Fruit fly (Drosophila melanogaster) whole organism, embryonic: Measurements from ENCODE around the gene Cat.

Source experiments
- CG10274 ChIP-seq: fragments of 200-800 bp; sonication (Bioruptor generic); optimal IDR thresholded peaks from 3 replicates; lab custom pipeline; 2017; ENCODE audit warnings: missing biosample characterization, mild to moderate bottlenecking, missing genetic modification characterization
- CG10543 ChIP-seq: fragments of 200-800 bp; sonication (Bioruptor generic); optimal IDR thresholded peaks from 3 replicates; lab custom pipeline; 2017; ENCODE audit warnings: missing biosample characterization, mild to moderate bottlenecking, missing genetic modification characterization, moderate library complexity
- CG12236 ChIP-seq: fragments of 200-800 bp; sonication (Bioruptor generic); optimal IDR thresholded peaks from 2 replicates; lab custom pipeline; 2016; ENCODE audit warnings: missing biosample characterization, missing genetic modification characterization
- CG1529 ChIP-seq: fragments of 200-800 bp; sonication (Bioruptor generic); optimal IDR thresholded peaks from 3 replicates; lab custom pipeline; 2018; ENCODE audit warnings: missing biosample characterization, missing genetic modification characterization
- CG15696 ChIP-seq: fragments of 200-800 bp; sonication (Bioruptor generic); optimal IDR thresholded peaks from 2 replicates; lab custom pipeline; 2019; ENCODE audit warnings: missing biosample characterization, mild to moderate bottlenecking, missing genetic modification characterization, moderate library complexity
- CG1602 ChIP-seq: fragments of 200-800 bp; sonication (Bioruptor generic); optimal IDR thresholded peaks from 3 replicates; lab custom pipeline; 2016; ENCODE audit warnings: missing biosample characterization, missing genetic modification characterization
- CG16779 ChIP-seq: fragments of 200-800 bp; sonication (Bioruptor generic); IDR thresholded peaks from 2 replicates; pipeline ENCODE4 v1.3.6; 2022; ENCODE audit warnings: missing biosample characterization, missing genetic modification characterization
- CG16813 ChIP-seq: fragments of 200-800 bp; sonication (Bioruptor generic); IDR thresholded peaks from 3 replicates; pipeline ENCODE4 v1.3.6; 2022; ENCODE audit warnings: missing biosample characterization, missing genetic modification characterization; ENCODE audit not compliant: partially characterized antibody
- CG17328 ChIP-seq: fragments of 200-800 bp; sonication (Bioruptor generic); IDR thresholded peaks from 2 replicates; pipeline ENCODE4 v1.3.6; 2022; ENCODE audit warnings: missing biosample characterization, missing genetic modification characterization
- CG17361 ChIP-seq: fragments of 200-800 bp; sonication (Bioruptor generic); IDR thresholded peaks from 3 replicates; pipeline ENCODE4 v1.3.6; 2022; ENCODE audit warnings: missing biosample characterization, missing genetic modification characterization
- CG2120 ChIP-seq: fragments of 200-800 bp; sonication (Bioruptor generic); optimal IDR thresholded peaks from 3 replicates; lab custom pipeline; 2016; ENCODE audit warnings: missing biosample characterization, missing genetic modification characterization
- CG31224 ChIP-seq: fragments of 200-800 bp; sonication (Bioruptor generic); IDR thresholded peaks from 2 replicates; pipeline ENCODE4 v1.3.6; 2022; ENCODE audit warnings: missing biosample characterization, missing genetic modification characterization
- CG3407 ChIP-seq: fragments of 200-800 bp; sonication (Bioruptor generic); optimal IDR thresholded peaks from 2 replicates; lab custom pipeline; 2018; ENCODE audit warnings: missing biosample characterization, mild to moderate bottlenecking, missing genetic modification characterization
- CG34376 ChIP-seq: fragments of 200-800 bp; sonication (Bioruptor generic); optimal IDR thresholded peaks from 2 replicates; lab custom pipeline; 2018; ENCODE audit warnings: missing biosample characterization, mild to moderate bottlenecking, missing genetic modification characterization
- CG4424 ChIP-seq: fragments of 200-800 bp; sonication (Bioruptor generic); optimal IDR thresholded peaks from 3 replicates; lab custom pipeline; 2016; ENCODE audit warnings: missing biosample characterization, missing genetic modification characterization
- CG4820 ChIP-seq: fragments of 200-800 bp; sonication (Bioruptor generic); optimal IDR thresholded peaks from 3 replicates; lab custom pipeline; 2016; ENCODE audit warnings: missing biosample characterization, missing genetic modification characterization
- CG5180 ChIP-seq: fragments of 200-800 bp; sonication (Bioruptor generic); optimal IDR thresholded peaks from 3 replicates; lab custom pipeline; 2017; ENCODE audit warnings: missing biosample characterization, missing genetic modification characterization, mild to moderate bottlenecking, moderate library complexity, missing genetic modification reagents
- CG6683 ChIP-seq: fragments of 200-800 bp; sonication (Bioruptor generic); optimal IDR thresholded peaks from 2 replicates; lab custom pipeline; 2017; ENCODE audit warnings: missing biosample characterization, mild to moderate bottlenecking, missing genetic modification characterization, missing genetic modification reagents
- CG6813 ChIP-seq: fragments of 200-800 bp; sonication (Bioruptor generic); optimal IDR thresholded peaks from 2 replicates; lab custom pipeline; 2017; ENCODE audit warnings: missing biosample characterization, missing genetic modification characterization, mild to moderate bottlenecking, moderate library complexity, missing genetic modification reagents
- CG8089 ChIP-seq: fragments of 200-800 bp; sonication (Bioruptor generic); optimal IDR thresholded peaks from 3 replicates; lab custom pipeline; 2016; ENCODE audit warnings: missing biosample characterization, missing genetic modification characterization
- D19A ChIP-seq: fragments of 200-800 bp; optimal IDR thresholded peaks from 3 replicates; lab custom pipeline; 2019; ENCODE audit warnings: missing biosample characterization, mild to moderate bottlenecking, missing genetic modification characterization, moderate library complexity
- Dad ChIP-seq: fragments of 200-800 bp; sonication (Bioruptor generic); optimal IDR thresholded peaks from 3 replicates; lab custom pipeline; 2016; ENCODE audit warnings: missing biosample characterization, missing genetic modification characterization
- Dek ChIP-seq: fragments of 200-800 bp; sonication (Bioruptor generic); optimal IDR thresholded peaks from 3 replicates; lab custom pipeline; 2019; ENCODE audit warnings: missing biosample characterization, mild to moderate bottlenecking, missing genetic modification characterization, moderate library complexity
- Dref ChIP-seq: fragments of 200-800 bp; sonication (Bioruptor generic); IDR thresholded peaks from 2 replicates; pipeline ENCODE4 v1.3.6; 2022; ENCODE audit warnings: missing biosample characterization, missing genetic modification characterization
- GATAe ChIP-seq: fragments of 200-800 bp; sonication (Bioruptor generic); conservative IDR thresholded peaks from 2 replicates; pipeline ENCODE4 v1.3.6; 2022; ENCODE audit warnings: missing biosample characterization, missing genetic modification characterization
- Med ChIP-seq: fragments of 200-800 bp; sonication (Bioruptor generic); peaks from one replicate; lab custom pipeline; 2016; ENCODE audit warnings: missing biosample characterization, missing genetic modification characterization, mild to moderate bottlenecking, inconsistent platforms, moderate library complexity
- NC2β ChIP-seq: fragments of 200-800 bp; sonication (Bioruptor generic); optimal IDR thresholded peaks from 2 replicates; lab custom pipeline; 2016; ENCODE audit warnings: missing biosample characterization, missing genetic modification characterization
- Nf-YB ChIP-seq: fragments of 200-800 bp; sonication (Bioruptor generic); optimal IDR thresholded peaks from 3 replicates; lab custom pipeline; 2019; ENCODE audit warnings: missing biosample characterization, mild to moderate bottlenecking, missing genetic modification characterization, moderate library complexity
- Side ChIP-seq: fragments of 200-800 bp; sonication (Bioruptor generic); optimal IDR thresholded peaks from 2 replicates; lab custom pipeline; 2016; ENCODE audit warnings: missing biosample characterization, missing genetic modification characterization
- Six4 ChIP-seq: fragments of 200-800 bp; sonication (Bioruptor generic); optimal IDR thresholded peaks from 2 replicates; lab custom pipeline; 2016; ENCODE audit warnings: missing biosample characterization, missing genetic modification characterization
- Sox100B ChIP-seq: fragments of 200-800 bp; sonication (Bioruptor generic); optimal IDR thresholded peaks from 3 replicates; lab custom pipeline; 2018; ENCODE audit warnings: missing biosample characterization, mild to moderate bottlenecking, missing genetic modification characterization
- Sox102F ChIP-seq: fragments of 200-800 bp; sonication (Bioruptor generic); optimal IDR thresholded peaks from 2 replicates; lab custom pipeline; 2018; ENCODE audit warnings: missing biosample characterization, mild to moderate bottlenecking, missing genetic modification characterization, moderate library complexity
- btn ChIP-seq: fragments of 200-800 bp; sonication (Bioruptor generic); optimal IDR thresholded peaks from 2 replicates; lab custom pipeline; 2016; ENCODE audit warnings: missing biosample characterization, missing genetic modification characterization
- corto ChIP-seq: fragments of 200-800 bp; sonication (Bioruptor generic); optimal IDR thresholded peaks from 2 replicates; lab custom pipeline; 2016; ENCODE audit warnings: missing biosample characterization, mild to moderate bottlenecking, missing genetic modification characterization, moderate library complexity
- crp ChIP-seq, 2 experiments: fragments of 200-800 bp; sonication (Bioruptor generic); optimal IDR thresholded peaks; 2 replicates in 1 of 2; 3 replicates in 1 of 2; lab custom pipeline; 2017; ENCODE audit warnings: missing biosample characterization in 2 of 2, missing genetic modification characterization in 2 of 2, mild to moderate bottlenecking in 1 of 2, moderate library complexity in 1 of 2
- dysf ChIP-seq: fragments of 200-800 bp; sonication (Bioruptor generic); IDR thresholded peaks from 3 replicates; pipeline ENCODE4 v1.3.6; 2022; ENCODE audit warnings: missing biosample characterization, missing genetic modification characterization
- ems ChIP-seq: fragments of 200-800 bp; sonication (Bioruptor generic); optimal IDR thresholded peaks from 3 replicates; lab custom pipeline; 2016; ENCODE audit warnings: missing biosample characterization, missing genetic modification characterization
- ind ChIP-seq: fragments of 200-800 bp; sonication (Bioruptor generic); optimal IDR thresholded peaks from 3 replicates; lab custom pipeline; 2016; ENCODE audit warnings: missing biosample characterization, missing genetic modification characterization
- inv ChIP-seq: fragments of 200-800 bp; sonication (Bioruptor generic); IDR thresholded peaks from 2 replicates; pipeline ENCODE4 v1.3.6; 2022; ENCODE audit warnings: missing biosample characterization, missing genetic modification characterization; ENCODE audit not compliant: partially characterized antibody
- onecut ChIP-seq: fragments of 200-800 bp; sonication (Bioruptor generic); IDR thresholded peaks from 2 replicates; pipeline ENCODE4 v1.3.6; 2022; ENCODE audit warnings: missing biosample characterization, missing genetic modification characterization
- pho ChIP-seq: fragments of 200-800 bp; sonication (Bioruptor generic); optimal IDR thresholded peaks from 2 replicates; lab custom pipeline; 2016; ENCODE audit warnings: missing biosample characterization, missing genetic modification characterization
- salm ChIP-seq: fragments of 200-800 bp; sonication (Bioruptor generic); optimal IDR thresholded peaks from 2 replicates; lab custom pipeline; 2018; ENCODE audit warnings: missing biosample characterization, mild to moderate bottlenecking, missing genetic modification characterization
- scrt ChIP-seq: fragments of 200-800 bp; sonication (Bioruptor generic); optimal IDR thresholded peaks from 2 replicates; lab custom pipeline; 2018; ENCODE audit warnings: missing biosample characterization, mild to moderate bottlenecking, missing genetic modification characterization, moderate library complexity
- slbo ChIP-seq: fragments of 200-800 bp; sonication (Bioruptor generic); IDR thresholded peaks from 2 replicates; pipeline ENCODE4 v1.3.6; 2022; ENCODE audit warnings: missing biosample characterization, missing genetic modification characterization
- sqz ChIP-seq: fragments of 200-800 bp; sonication (Bioruptor generic); optimal IDR thresholded peaks from 3 replicates; lab custom pipeline; 2018; ENCODE audit warnings: missing biosample characterization, mild to moderate bottlenecking, missing genetic modification characterization
- stc ChIP-seq: fragments of 200-800 bp; sonication (Bioruptor generic); IDR thresholded peaks from 2 replicates; pipeline ENCODE4 v1.3.6; 2022; ENCODE audit warnings: missing biosample characterization, missing genetic modification characterization
- tap ChIP-seq: fragments of 200-800 bp; optimal IDR thresholded peaks from 3 replicates; lab custom pipeline; 2019; ENCODE audit warnings: missing biosample characterization, mild to moderate bottlenecking, missing genetic modification characterization, moderate library complexity
- tup ChIP-seq: fragments of 200-800 bp; sonication (Bioruptor generic); optimal IDR thresholded peaks from 2 replicates; lab custom pipeline; 2016; ENCODE audit warnings: missing biosample characterization, mild to moderate bottlenecking, missing genetic modification characterization, moderate library complexity
- twi ChIP-seq: fragments of 200-800 bp; optimal IDR thresholded peaks from 2 replicates; lab custom pipeline; 2019; ENCODE audit warnings: missing biosample characterization, mild to moderate bottlenecking, missing genetic modification characterization, moderate library complexity
- vvl ChIP-seq: fragments of 200-800 bp; sonication (Bioruptor generic); IDR thresholded peaks from 2 replicates; pipeline ENCODE4 v1.3.6; 2022; ENCODE audit warnings: missing biosample characterization, missing genetic modification characterization

Cat gene

dm6 chr3L:18848436-18848835 lies 26.0 kb downstream of the Cat start:
- TF ChIP-seq NC2β (GFP tag; lab: Kevin White, UChicago) (peak; percentile 63), crp (GFP tag; optimal IDR thresholded peaks at IDR 0.05; lab: Kevin White, UChicago) (peak in 1 of 2 experiments; percentile 21), CG16779 (no peak), CG17328 (GFP tag; lab: Robert Waterston, UW) (peak; percentile 62; the same call in 1 of the 2 replicates), CG2120 (GFP tag; lab: Kevin White, UChicago) (peak; percentile 52), Dad (peak; percentile 70), CG8089 (peak; percentile 67), slbo (no peak), onecut (peak; percentile 60; the same call in 1 of the 2 replicates), ind (GFP tag; lab: Kevin White, UChicago) (peak; percentile 60), CG15696 (peak; percentile 62), CG10274 (GFP tag; lab: Kevin White, UChicago) (peak; percentile 29), CG1602 (GFP tag; lab: Kevin White, UChicago) (peak; percentile 21), Sox100B (GFP tag; lab: Kevin White, UChicago) (peak; percentile 0), CG31224 (GFP tag; lab: Robert Waterston, UW) (no peak), btn (GFP tag; lab: Kevin White, UChicago) (peak; percentile 55), vvl (GFP tag; lab: Robert Waterston, UW) (peak; percentile 82; the same call in 1 of the 2 replicates), pho (GFP tag; lab: Kevin White, UChicago) (peak; percentile 60), Six4 (GFP tag; lab: Kevin White, UChicago) (peak; percentile 45), tap (tag; lab: Kevin White, UChicago) (peak; percentile 30), Sox102F (GFP tag; lab: Kevin White, UChicago) (no peak), dysf (GFP tag; lab: Robert Waterston, UW) (peak; percentile 67; the same call in 2 of the 3 replicates), CG4820 (GFP tag; lab: Kevin White, UChicago) (peak; percentile 40), sqz (GFP tag; lab: Kevin White, UChicago) (peak; percentile 61), CG12236 (GFP tag; lab: Kevin White, UChicago) (peak; percentile 53), Dek (tag; lab: Kevin White, UChicago) (peak; percentile 63), stc (GFP tag; lab: Robert Waterston, UW) (peak; percentile 65; the same call in 1 of the 2 replicates), CG1529 (peak; percentile 63), twi (peak; percentile 17), CG4424 (GFP tag; lab: Kevin White, UChicago) (peak; percentile 70), D19A (tag; lab: Kevin White, UChicago) (peak; percentile 59), CG6813 (GFP tag; lab: Kevin White, UChicago) (peak; percentile 55), CG3407 (peak; percentile 44), CG10543 (GFP tag; lab: Kevin White, UChicago) (peak; percentile 14), salm (tag; lab: Kevin White, UChicago) (peak; percentile 34), CG6683 (GFP tag; lab: Kevin White, UChicago) (peak; percentile 45), GATAe (no peak), scrt (peak; percentile 46), CG16813 (GFP tag; lab: Robert Waterston, UW) (no peak), CG34376 (GFP tag; lab: Kevin White, UChicago) (peak; percentile 8), corto (no peak), Nf-YB (GFP tag; lab: Kevin White, UChicago) (peak; percentile 46), Med (GFP tag; lab: Kevin White, UChicago) (no peak), inv (GFP tag; lab: Robert Waterston, UW) (no peak; the same call in 1 of the 2 replicates), tup (peak; percentile 47), CG17361 (GFP tag; lab: Robert Waterston, UW) (peak; percentile 63; the same call in 1 of the 3 replicates), CG5180 (GFP tag; lab: Kevin White, UChicago) (peak; percentile 7), Dref (GFP tag; lab: Robert Waterston, UW) (no peak), Side (GFP tag; lab: Kevin White, UChicago) (peak; percentile 84), ems (GFP tag; lab: Kevin White, UChicago) (peak; percentile 70)
